Fruit fly (Drosophila melanogaster) whole organism, embryonic: Measurements from ENCODE around the gene temp.

ENCODE experiments used
- Ada2b ChIP-seq: fragments of 200-800 bp; sonication (Bioruptor generic); IDR thresholded peaks from 2 replicates; pipeline ENCODE4 v1.3.6; 2022; ENCODE audit warnings: missing biosample characterization, missing genetic modification characterization
- Blimp-1 ChIP-seq: fragments of 200-800 bp; sonication (Bioruptor generic); optimal IDR thresholded peaks from 3 replicates; lab custom pipeline; 2018; ENCODE audit warnings: missing biosample characterization, missing genetic modification characterization, mild to moderate bottlenecking, moderate library complexity, missing genetic modification reagents
- Bteb2 ChIP-seq: fragments of 200-800 bp; sonication (Bioruptor generic); optimal IDR thresholded peaks from 2 replicates; lab custom pipeline; 2016; ENCODE audit warnings: missing biosample characterization, missing genetic modification characterization
- CG11456 ChIP-seq: fragments of 200-800 bp; sonication (Bioruptor generic); IDR thresholded peaks from 3 replicates; pipeline ENCODE4 v1.3.6; 2022; ENCODE audit warnings: missing biosample characterization, missing genetic modification characterization
- CG14710 ChIP-seq: fragments of 200-800 bp; sonication (Bioruptor generic); optimal IDR thresholded peaks from 3 replicates; lab custom pipeline; 2019; ENCODE audit warnings: missing biosample characterization, mild to moderate bottlenecking, missing genetic modification characterization, moderate library complexity
- CG14860 ChIP-seq: fragments of 200-800 bp; sonication (Bioruptor generic); IDR thresholded peaks from 3 replicates; pipeline ENCODE4 v1.3.6; 2022; ENCODE audit warnings: missing biosample characterization, missing genetic modification characterization; ENCODE audit not compliant: partially characterized antibody
- CG15011 ChIP-seq: fragments of 200-800 bp; sonication (Bioruptor generic); optimal IDR thresholded peaks from 3 replicates; lab custom pipeline; 2018; ENCODE audit warnings: missing biosample characterization, mild to moderate bottlenecking, missing genetic modification characterization
- CG15514 ChIP-seq: fragments of 200-800 bp; sonication (Bioruptor generic); optimal IDR thresholded peaks from 3 replicates; lab custom pipeline; 2017; ENCODE audit warnings: missing biosample characterization, missing genetic modification characterization, mild to moderate bottlenecking, moderate library complexity, missing genetic modification reagents
- CG30431 ChIP-seq: fragments of 200-800 bp; sonication (Bioruptor generic); optimal IDR thresholded peaks from 2 replicates; lab custom pipeline; 2017; ENCODE audit warnings: missing biosample characterization, missing genetic modification characterization
- CG3163 ChIP-seq: fragments of 200-800 bp; sonication (Bioruptor generic); optimal IDR thresholded peaks from 3 replicates; lab custom pipeline; 2016; ENCODE audit warnings: missing biosample characterization, missing genetic modification characterization
- CG3838 ChIP-seq: fragments of 200-800 bp; sonication (Bioruptor generic); optimal IDR thresholded peaks from 3 replicates; lab custom pipeline; 2016; ENCODE audit warnings: missing biosample characterization, missing genetic modification characterization
- CG4282 ChIP-seq: fragments of 200-800 bp; sonication (Bioruptor generic); optimal IDR thresholded peaks from 2 replicates; lab custom pipeline; 2016; ENCODE audit warnings: missing biosample characterization, missing genetic modification characterization
- CG4854 ChIP-seq: fragments of 200-800 bp; sonication (Bioruptor generic); optimal IDR thresholded peaks from 2 replicates; lab custom pipeline; 2016; ENCODE audit warnings: missing biosample characterization, missing genetic modification characterization, inconsistent platforms
- CG5953 ChIP-seq: fragments of 200-800 bp; sonication (Bioruptor generic); IDR thresholded peaks from 2 replicates; pipeline ENCODE4 v1.3.6; 2022; ENCODE audit warnings: missing biosample characterization, missing genetic modification characterization
- CG6689 ChIP-seq: fragments of 200-800 bp; sonication (Bioruptor generic); IDR thresholded peaks from 2 replicates; pipeline ENCODE4 v1.3.6; 2022; ENCODE audit warnings: missing biosample characterization, missing genetic modification characterization
- CG6791 ChIP-seq: fragments of 200-800 bp; sonication (Bioruptor generic); IDR thresholded peaks from 3 replicates; pipeline ENCODE4 v1.3.6; 2022; ENCODE audit warnings: missing biosample characterization, missing genetic modification characterization; ENCODE audit not compliant: partially characterized antibody
- CG8478 ChIP-seq: fragments of >200 bp; optimal IDR thresholded peaks from 2 replicates; lab custom pipeline; 2018
- CG8765 ChIP-seq: fragments of 200-800 bp; sonication (Bioruptor generic); IDR thresholded peaks from 2 replicates; pipeline ENCODE4 v1.3.6; 2022; ENCODE audit warnings: missing biosample characterization, missing genetic modification characterization
- CG9797 ChIP-seq: fragments of 200-800 bp; sonication (Bioruptor generic); optimal IDR thresholded peaks from 3 replicates; lab custom pipeline; 2018; ENCODE audit warnings: missing biosample characterization, mild to moderate bottlenecking, missing genetic modification characterization
- CHES-1-like ChIP-seq: fragments of 200-800 bp; sonication (Bioruptor generic); optimal IDR thresholded peaks from 2 replicates; lab custom pipeline; 2016; ENCODE audit warnings: missing biosample characterization, missing genetic modification characterization
- Dek ChIP-seq: fragments of 200-800 bp; sonication (Bioruptor generic); optimal IDR thresholded peaks from 3 replicates; lab custom pipeline; 2019; ENCODE audit warnings: missing biosample characterization, mild to moderate bottlenecking, missing genetic modification characterization, moderate library complexity
- Dll ChIP-seq: fragments of 200-800 bp; sonication (Bioruptor generic); IDR thresholded peaks from 4 replicates; pipeline ENCODE4 v1.3.6; 2022; ENCODE audit warnings: missing biosample characterization, missing genetic modification characterization; ENCODE audit not compliant: partially characterized antibody
- E2f2 ChIP-seq: fragments of 200-800 bp; sonication (Bioruptor generic); IDR thresholded peaks from 2 replicates; pipeline ENCODE4 v1.3.6; 2022; ENCODE audit warnings: missing biosample characterization, missing genetic modification characterization
- Max ChIP-seq: fragments of 200-800 bp; sonication (Bioruptor generic); optimal IDR thresholded peaks from 2 replicates; lab custom pipeline; 2016; ENCODE audit warnings: missing biosample characterization, mild to moderate bottlenecking, missing genetic modification characterization
- Med ChIP-seq: fragments of 200-800 bp; sonication (Bioruptor generic); peaks from one replicate; lab custom pipeline; 2016; ENCODE audit warnings: missing biosample characterization, missing genetic modification characterization, mild to moderate bottlenecking, inconsistent platforms, moderate library complexity
- Opbp ChIP-seq: fragments of 200-800 bp; sonication (Bioruptor generic); IDR thresholded peaks from 3 replicates; pipeline ENCODE4 v1.3.6; 2022; ENCODE audit warnings: missing biosample characterization, missing genetic modification characterization; ENCODE audit not compliant: partially characterized antibody
- Ssrp ChIP-seq: fragments of 200-800 bp; sonication (Bioruptor generic); optimal IDR thresholded peaks from 2 replicates; lab custom pipeline; 2018; ENCODE audit warnings: missing biosample characterization, mild to moderate bottlenecking, missing genetic modification characterization, moderate library complexity
- Stat92E ChIP-seq, 3 experiments: fragments of >200 bp in 2 of 3; fragments of 200-800 bp in 1 of 3; sonication (Bioruptor generic) in 1 of 3; optimal IDR thresholded peaks; 2 replicates each; lab custom pipeline; 2017 to 2019; ENCODE audit warnings: missing biosample characterization in 3 of 3, missing genetic modification characterization in 3 of 3, mild to moderate bottlenecking in 1 of 3, moderate library complexity in 1 of 3
- Tbp ChIP-seq: fragments of >200 bp; optimal IDR thresholded peaks from 2 replicates; lab custom pipeline; 2018; ENCODE audit warnings: missing biosample characterization, missing genetic modification characterization
- abd-A ChIP-seq: fragments of 200-800 bp; sonication (Bioruptor generic); optimal IDR thresholded peaks from 3 replicates; lab custom pipeline; 2019; ENCODE audit warnings: missing biosample characterization, mild to moderate bottlenecking, missing genetic modification characterization, moderate library complexity
- bsh ChIP-seq, 2 experiments: fragments of 200-800 bp; sonication (Bioruptor generic); optimal IDR thresholded peaks; 2 replicates each; lab custom pipeline; 2017 to 2018; ENCODE audit warnings: mild to moderate bottlenecking in 2 of 2, missing biosample characterization in 2 of 2, missing genetic modification characterization in 2 of 2, moderate library complexity in 1 of 2
- chif ChIP-seq, 2 experiments: fragments of 200-800 bp; sonication (Bioruptor generic); optimal IDR thresholded peaks; 3 replicates each; lab custom pipeline; 2016; ENCODE audit warnings: missing biosample characterization in 2 of 2, missing genetic modification characterization in 2 of 2
- ci ChIP-seq: fragments of 200-800 bp; sonication (Bioruptor generic); IDR thresholded peaks from 3 replicates; pipeline ENCODE4 v1.3.6; 2022; ENCODE audit warnings: missing biosample characterization, missing genetic modification characterization
- crc ChIP-seq: fragments of 200-800 bp; sonication (Bioruptor generic); optimal IDR thresholded peaks from 2 replicates; lab custom pipeline; 2016; ENCODE audit warnings: missing biosample characterization, missing genetic modification characterization
- dan ChIP-seq: fragments of 200-800 bp; sonication (Bioruptor generic); IDR thresholded peaks from 2 replicates; pipeline ENCODE4 v1.3.6; 2022; ENCODE audit warnings: missing biosample characterization, missing genetic modification characterization
- dpn ChIP-seq, 2 experiments: fragments of 200-800 bp; sonication (Bioruptor generic); optimal IDR thresholded peaks; 3 replicates each; lab custom pipeline; 2016; ENCODE audit warnings: missing biosample characterization in 2 of 2, missing genetic modification characterization in 2 of 2
- en ChIP-seq: fragments of 200-800 bp; sonication (Bioruptor generic); optimal IDR thresholded peaks from 2 replicates; lab custom pipeline; 2016; ENCODE audit warnings: missing biosample characterization, missing genetic modification characterization
- exex ChIP-seq: fragments of 200-800 bp; sonication (Bioruptor generic); optimal IDR thresholded peaks from 4 replicates; lab custom pipeline; 2018; ENCODE audit warnings: missing biosample characterization, mild to moderate bottlenecking, missing genetic modification characterization, moderate library complexity
- insv ChIP-seq, 2 experiments: fragments of 200-800 bp; sonication (Bioruptor generic); optimal IDR thresholded peaks; 3 replicates each; lab custom pipeline; 2016 to 2018; ENCODE audit warnings: missing biosample characterization in 2 of 2, missing genetic modification characterization in 2 of 2
- inv ChIP-seq: fragments of 200-800 bp; sonication (Bioruptor generic); IDR thresholded peaks from 2 replicates; pipeline ENCODE4 v1.3.6; 2022; ENCODE audit warnings: missing biosample characterization, missing genetic modification characterization; ENCODE audit not compliant: partially characterized antibody
- knrl ChIP-seq: fragments of 200-800 bp; sonication (Bioruptor generic); IDR thresholded peaks from 3 replicates; pipeline ENCODE4 v1.3.6; 2022; ENCODE audit warnings: missing biosample characterization, missing genetic modification characterization; ENCODE audit not compliant: partially characterized antibody
- pan ChIP-seq, 4 experiments: fragments of >200 bp in 3 of 4; fragments of 200-800 bp in 1 of 4; sonication (Bioruptor generic) in 1 of 4; optimal IDR thresholded peaks in 3 of 4; IDR thresholded peaks in 1 of 4; 2 replicates each; pipeline versions ENCODE4 v1.3.6 to Lab custom; 2017 to 2022; ENCODE audit warnings: missing biosample characterization in 2 of 4, missing genetic modification characterization in 2 of 4, mixed read lengths in 1 of 4
- pum ChIP-seq: fragments of 200-800 bp; sonication (Bioruptor generic); optimal IDR thresholded peaks from 2 replicates; lab custom pipeline; 2016; ENCODE audit warnings: missing biosample characterization, missing genetic modification characterization
- pzg ChIP-seq: fragments of 200-800 bp; sonication (Bioruptor generic); optimal IDR thresholded peaks from 3 replicates; lab custom pipeline; 2018; ENCODE audit warnings: missing biosample characterization, mild to moderate bottlenecking, missing genetic modification characterization, moderate library complexity
- sd ChIP-seq: fragments of 200-800 bp; sonication (Bioruptor generic); optimal IDR thresholded peaks from 3 replicates; lab custom pipeline; 2018; ENCODE audit warnings: missing biosample characterization, mild to moderate bottlenecking, missing genetic modification characterization, moderate library complexity
- sob ChIP-seq: fragments of 200-800 bp; sonication (Bioruptor generic); IDR thresholded peaks from 2 replicates; pipeline ENCODE4 v1.3.6; 2022; ENCODE audit warnings: missing biosample characterization, missing genetic modification characterization
- ttk ChIP-seq: fragments of 200-800 bp; sonication (Bioruptor generic); IDR thresholded peaks from 2 replicates; pipeline ENCODE4 v2.1.2; 2022; ENCODE audit warnings: missing biosample characterization, missing genetic modification characterization
- usp ChIP-seq: fragments of >200 bp; optimal IDR thresholded peaks from 2 replicates; lab custom pipeline; 2017; ENCODE audit warnings: missing biosample characterization, missing genetic modification characterization
- vfl ChIP-seq: fragments of 200-800 bp; sonication (Bioruptor generic); optimal IDR thresholded peaks from 2 replicates; lab custom pipeline; 2016; ENCODE audit warnings: missing biosample characterization, missing genetic modification characterization

temp gene

DNA sequence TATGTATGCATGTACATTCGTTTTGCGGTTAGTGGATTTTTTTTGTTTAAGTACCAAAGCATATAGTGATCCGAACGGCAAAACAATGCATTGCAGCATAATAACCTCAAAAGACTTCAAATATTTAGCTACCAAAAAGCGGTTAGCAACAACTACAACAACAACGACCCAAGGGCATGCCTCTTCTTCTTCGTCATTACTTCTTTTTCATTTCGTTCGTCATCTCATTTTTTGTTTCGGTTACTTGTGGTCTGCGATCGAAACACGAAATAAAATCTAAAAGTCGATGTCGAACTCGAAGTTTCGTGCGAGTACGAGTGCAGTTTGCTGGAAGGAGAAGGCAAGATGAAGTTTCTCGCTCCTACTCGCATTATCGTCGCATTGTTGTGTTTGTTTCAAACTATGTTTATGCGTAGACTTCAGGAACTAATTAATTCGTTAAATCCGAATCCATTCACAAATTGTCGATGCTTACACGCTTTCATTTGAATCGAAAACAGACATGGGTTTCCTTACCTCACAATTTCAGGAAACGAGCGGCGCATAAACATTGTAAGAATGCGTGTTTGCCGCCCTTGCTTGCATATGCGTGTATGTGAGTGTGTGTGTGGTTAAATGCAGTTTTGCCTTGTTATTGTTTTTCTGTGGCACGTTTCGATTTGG lies 36.5 kb upstream of the temp start (continued):
- TF ChIP-seq Stat92E (GFP tag; optimal IDR thresholded peaks at IDR 0.05; lab: Kevin White, UChicago) (peak in 1 of 3 experiments; percentile 91), Bteb2 (GFP tag; lab: Kevin White, UChicago) (no peak), Blimp-1 (peak; percentile 86), CG15011 (GFP tag; lab: Kevin White, UChicago) (peak; percentile 2), Tbp (GFP tag; lab: Kevin White, UChicago) (no peak), CG8765 (GFP tag; lab: Robert Waterston, UW) (peak; percentile 73), CG5953 (peak; percentile 77), Max (peak; percentile 41), Opbp (GFP tag; lab: Robert Waterston, UW) (no peak), sd (peak; percentile 77), CG14710 (tag; lab: Kevin White, UChicago) (peak; percentile 83), ci (GFP tag; lab: Robert Waterston, UW) (peak; percentile 98), chif (GFP tag; optimal IDR thresholded peaks at IDR 0.05; lab: Kevin White, UChicago) (peak; percentile 74 to 81), bsh (GFP tag; optimal IDR thresholded peaks at IDR 0.05; lab: Kevin White, UChicago) (peak; percentile 74 to 94), exex (tag; lab: Kevin White, UChicago) (no peak), CG14860 (no peak), crc (GFP tag; lab: Kevin White, UChicago) (peak; percentile 52), CG4854 (GFP tag; lab: Kevin White, UChicago) (peak; percentile 38), CHES-1-like (peak; percentile 43), CG3163 (GFP tag; lab: Kevin White, UChicago) (peak; percentile 54), CG11456 (no peak), E2f2 (GFP tag; lab: Robert Waterston, UW) (peak; percentile 65), Dll (GFP tag; lab: Robert Waterston, UW) (no peak), CG4282 (GFP tag; lab: Kevin White, UChicago) (no peak), pzg (GFP tag; lab: Kevin White, UChicago) (no peak), dpn (GFP tag; optimal IDR thresholded peaks at IDR 0.05; lab: Kevin White, UChicago) (peak; percentile 69 to 79), CG6791 (GFP tag; lab: Robert Waterston, UW) (no peak), inv (no peak), Dek (tag; lab: Kevin White, UChicago) (peak; percentile 43), vfl (GFP tag; lab: Kevin White, UChicago) (peak; percentile 29), usp (GFP tag; lab: Kevin White, UChicago) (no peak), Med (peak; percentile 97), CG30431 (GFP tag; lab: Kevin White, UChicago) (peak; percentile 82), ttk (GFP tag; lab: Robert Waterston, UW) (peak; percentile 73), pan (optimal IDR thresholded peaks at IDR 0.05; lab: Kevin White, UChicago) (no peak), pan (GFP tag; optimal IDR thresholded peaks at IDR 0.05 in 1 of 2, IDR thresholded peaks at IDR 0.05 in 1 of 2) (peak in 1 of 2 experiments; percentile 88), insv (GFP tag; optimal IDR thresholded peaks at IDR 0.05; lab: Kevin White, UChicago) (no peak), CG6689 (GFP tag; lab: Robert Waterston, UW) (peak; percentile 90), abd-A (tag; lab: Kevin White, UChicago) (no peak), CG9797 (GFP tag; lab: Kevin White, UChicago) (peak; percentile 6), pum (GFP tag; lab: Kevin White, UChicago) (peak; percentile 77), knrl (GFP tag; lab: Robert Waterston, UW) (no peak), CG8478 (lab: Kevin White, UChicago) (no peak), sob (GFP tag; lab: Robert Waterston, UW) (peak; percentile 62; the same call in 1 of the 2 replicates), Ada2b (GFP tag; lab: Robert Waterston, UW) (peak; percentile 72), Ssrp (tag; lab: Kevin White, UChicago) (peak; percentile 82), CG3838 (GFP tag; lab: Kevin White, UChicago) (peak; percentile 41), dan (GFP tag; lab: Robert Waterston, UW) (no peak), en (GFP tag; lab: Kevin White, UChicago) (peak; percentile 67), CG15514 (GFP tag; lab: Kevin White, UChicago) (peak; percentile 1)
